Worm (Caenorhabditis elegans) whole organism, young adult: ENCODE results near the gene C32D5.11.

ENCODE experiments used
- D2030.7 ChIP-seq: fragments of 200-800 bp; sonication (Bioruptor generic); IDR thresholded peaks from 2 replicates; pipeline ENCODE4 v1.3.6; 2022; ENCODE audit warnings: missing genetic modification reagents, missing genetic modification characterization, missing compliant biosample characterization
- F49E8.2 ChIP-seq: sonication (generic microtip); optimal IDR thresholded peaks from 3 replicates; lab custom pipeline; 2017; ENCODE audit warnings: missing genetic modification characterization, mild to moderate bottlenecking, missing compliant biosample characterization, antibody characterized with exemption, moderate library complexity; ENCODE audit not compliant: insufficient read depth
- T07F8.4 ChIP-seq: sonication (generic microtip); optimal IDR thresholded peaks from 2 replicates; lab custom pipeline; 2016; ENCODE audit warnings: mild to moderate bottlenecking, missing genetic modification characterization, moderate library complexity, missing compliant biosample characterization
- attf-3 ChIP-seq: fragments of 200-800 bp; sonication (Bioruptor generic); conservative IDR thresholded peaks from 2 replicates; pipeline ENCODE4 v1.3.6; 2022; ENCODE audit warnings: missing genetic modification reagents, missing genetic modification characterization, missing compliant biosample characterization
- ceh-27 ChIP-seq: fragments of 200-800 bp; sonication (Bioruptor generic); optimal IDR thresholded peaks from 2 replicates; lab custom pipeline; 2018; ENCODE audit warnings: mild to moderate bottlenecking, missing genetic modification characterization, moderate library complexity, missing compliant biosample characterization
- egrh-3 ChIP-seq: fragments of 200-800 bp; sonication (Bioruptor generic); IDR thresholded peaks from 2 replicates; pipeline ENCODE4 v1.3.6; 2022; ENCODE audit warnings: missing genetic modification reagents, missing genetic modification characterization, missing compliant biosample characterization
- madf-6 ChIP-seq: fragments of 200-800 bp; sonication (Bioruptor generic); IDR thresholded peaks from 2 replicates; pipeline ENCODE4 v1.3.6; 2022; ENCODE audit warnings: missing genetic modification reagents, missing genetic modification characterization, missing compliant biosample characterization
- pha-4 ChIP-seq: fragments of 150-350 bp; sonication (generic microtip); optimal IDR thresholded peaks from 2 replicates; lab custom pipeline; 2014; ENCODE audit warnings: missing biosample characterization, missing genetic modification reagents, missing genetic modification characterization
- unc-130 ChIP-seq: sonication (generic microtip); optimal IDR thresholded peaks from 2 replicates; lab custom pipeline; 2016; ENCODE audit warnings: missing genetic modification reagents, missing genetic modification characterization, missing compliant biosample characterization
- ztf-25 ChIP-seq: fragments of 200-800 bp; sonication (Bioruptor generic); IDR thresholded peaks from 2 replicates; pipeline ENCODE4 v1.3.6; 2022; ENCODE audit warnings: missing genetic modification reagents, missing genetic modification characterization, missing compliant biosample characterization
- ztf-6 ChIP-seq: fragments of 200-800 bp; sonication (Bioruptor generic); IDR thresholded peaks from 2 replicates; pipeline ENCODE4 v1.3.6; 2022; ENCODE audit warnings: missing genetic modification reagents, missing genetic modification characterization, missing compliant biosample characterization

- TF ChIP-seq ztf-25 (GFP tag; lab: Robert Waterston, UW) (no peak), T07F8.4 (no peak), ztf-6 (GFP tag; lab: Robert Waterston, UW) (no peak), attf-3 (no peak), unc-130 (no peak), F49E8.2 (no peak), ceh-27 (GFP tag; lab: Kevin White, UChicago) (no peak), egrh-3 (no peak), pha-4 (no peak), D2030.7 (GFP tag; lab: Robert Waterston, UW) (no peak), madf-6 (GFP tag; lab: Robert Waterston, UW) (no peak)
Observed at ce11 chrII:6343893-6344292, 11.4 kb downstream of the C32D5.11 start, which contains the start of gene txt-18.
